Fruit fly (Drosophila melanogaster) whole organism, prepupa: ENCODE measurements around the gene NTPase.

Experiments used
- CG10631 ChIP-seq: fragments of 200-800 bp; sonication (Bioruptor generic); optimal IDR thresholded peaks from 2 replicates; lab custom pipeline; 2016; ENCODE audit warnings: missing biosample characterization, missing genetic modification characterization
- CG11294 ChIP-seq: fragments of 200-800 bp; sonication (Bioruptor generic); IDR thresholded peaks from 2 replicates; pipeline ENCODE4 v1.3.6; 2022; ENCODE audit warnings: missing biosample characterization, missing genetic modification characterization
- CG11762 ChIP-seq: fragments of 200-800 bp; sonication (Bioruptor generic); optimal IDR thresholded peaks from 3 replicates; lab custom pipeline; 2016; ENCODE audit warnings: missing biosample characterization, missing genetic modification characterization; ENCODE audit not compliant: insufficient read depth
- CG11902 ChIP-seq: fragments of 200-800 bp; sonication (Bioruptor generic); optimal IDR thresholded peaks from 3 replicates; lab custom pipeline; 2016; ENCODE audit warnings: missing biosample characterization, missing genetic modification characterization
- CG15336 ChIP-seq: fragments of 200-800 bp; sonication (Bioruptor generic); IDR thresholded peaks from 2 replicates; pipeline ENCODE4 v1.3.6; 2022; ENCODE audit warnings: missing biosample characterization, missing genetic modification characterization
- CG1621 ChIP-seq: fragments of 200-800 bp; sonication (Bioruptor generic); optimal IDR thresholded peaks from 3 replicates; lab custom pipeline; 2018; ENCODE audit warnings: missing biosample characterization, mild to moderate bottlenecking, missing genetic modification characterization
- CG16779 ChIP-seq: fragments of 200-800 bp; sonication (Bioruptor generic); optimal IDR thresholded peaks from 3 replicates; lab custom pipeline; 2017; ENCODE audit warnings: missing biosample characterization, mild to moderate bottlenecking, missing genetic modification characterization
- CG3032 ChIP-seq: fragments of 200-800 bp; optimal IDR thresholded peaks from 2 replicates; lab custom pipeline; 2019; ENCODE audit warnings: missing biosample characterization, mild to moderate bottlenecking, missing genetic modification characterization, moderate library complexity
- CG6276 ChIP-seq: fragments of 200-800 bp; sonication (Bioruptor generic); optimal IDR thresholded peaks from 2 replicates; lab custom pipeline; 2017; ENCODE audit warnings: missing biosample characterization, mild to moderate bottlenecking, missing genetic modification characterization
- CG6792 ChIP-seq: fragments of 200-800 bp; sonication (Bioruptor generic); optimal IDR thresholded peaks from 3 replicates; lab custom pipeline; 2016; ENCODE audit warnings: missing biosample characterization, missing genetic modification characterization
- CG6808 ChIP-seq: fragments of 200-800 bp; sonication (Bioruptor generic); optimal IDR thresholded peaks from 3 replicates; lab custom pipeline; 2017; ENCODE audit warnings: missing biosample characterization, missing genetic modification characterization, mild to moderate bottlenecking, moderate library complexity, missing genetic modification reagents
- CG6854 ChIP-seq: fragments of 200-800 bp; sonication (Bioruptor generic); optimal IDR thresholded peaks from 2 replicates; lab custom pipeline; 2017; ENCODE audit warnings: missing biosample characterization, mild to moderate bottlenecking, missing genetic modification characterization
- CG7368 ChIP-seq: fragments of 200-800 bp; sonication (Bioruptor generic); optimal IDR thresholded peaks from 3 replicates; lab custom pipeline; 2016; ENCODE audit warnings: missing biosample characterization, missing genetic modification characterization
- CG8119 ChIP-seq: fragments of 200-800 bp; sonication (Bioruptor generic); IDR thresholded peaks from 3 replicates; pipeline ENCODE4 v1.3.6; 2022; ENCODE audit warnings: missing biosample characterization, missing genetic modification characterization
- CG8319 ChIP-seq: fragments of 200-800 bp; sonication (Bioruptor generic); optimal IDR thresholded peaks from 3 replicates; lab custom pipeline; 2016; ENCODE audit warnings: missing biosample characterization, missing genetic modification characterization
- CG8632 ChIP-seq: fragments of 200-800 bp; sonication (Bioruptor generic); optimal IDR thresholded peaks from 3 replicates; lab custom pipeline; 2016; ENCODE audit warnings: missing biosample characterization, missing genetic modification characterization
- CG9139 ChIP-seq: fragments of 200-800 bp; sonication (Bioruptor generic); optimal IDR thresholded peaks from 3 replicates; lab custom pipeline; 2017; ENCODE audit warnings: missing biosample characterization, mild to moderate bottlenecking, missing genetic modification characterization
- Eip75B ChIP-seq: fragments of 200-800 bp; sonication (Bioruptor generic); optimal IDR thresholded peaks from 3 replicates; lab custom pipeline; 2016; ENCODE audit warnings: missing biosample characterization, missing genetic modification characterization
- Eip78C ChIP-seq: fragments of 200-800 bp; sonication (Bioruptor generic); peaks from one replicate; lab custom pipeline; 2016; ENCODE audit warnings: missing biosample characterization, missing genetic modification characterization
- Eip93F ChIP-seq: fragments of 200-800 bp; sonication (Bioruptor generic); optimal IDR thresholded peaks from 2 replicates; lab custom pipeline; 2016; ENCODE audit warnings: missing biosample characterization, mild to moderate bottlenecking, missing genetic modification characterization
- Ets21C ChIP-seq: fragments of 200-800 bp; sonication (Bioruptor generic); optimal IDR thresholded peaks from 3 replicates; lab custom pipeline; 2016; ENCODE audit warnings: missing biosample characterization, missing genetic modification characterization
- Ets96B ChIP-seq: fragments of 200-800 bp; optimal IDR thresholded peaks from 2 replicates; lab custom pipeline; 2019; ENCODE audit warnings: missing biosample characterization, mild to moderate bottlenecking, missing genetic modification characterization, moderate library complexity
- Gug ChIP-seq: fragments of 200-800 bp; sonication (Bioruptor generic); IDR thresholded peaks from 2 replicates; pipeline ENCODE4 v1.3.6; 2022; ENCODE audit warnings: missing biosample characterization, missing genetic modification characterization
- Hr38 ChIP-seq: sonication (Bioruptor generic); optimal IDR thresholded peaks from 2 replicates; lab custom pipeline; 2016; ENCODE audit warnings: missing biosample characterization, missing genetic modification characterization
- Hr39 ChIP-seq: fragments of 200-800 bp; sonication (Bioruptor generic); optimal IDR thresholded peaks from 2 replicates; lab custom pipeline; 2016; ENCODE audit warnings: missing biosample characterization, missing genetic modification characterization
- Hr4 ChIP-seq: fragments of 200-800 bp; sonication (Bioruptor generic); optimal IDR thresholded peaks from 3 replicates; lab custom pipeline; 2016; ENCODE audit warnings: missing biosample characterization, missing genetic modification characterization
- Lpt ChIP-seq: fragments of 200-800 bp; sonication (Bioruptor generic); optimal IDR thresholded peaks from 3 replicates; lab custom pipeline; 2016; ENCODE audit warnings: missing biosample characterization, missing genetic modification characterization
- Met ChIP-seq: fragments of 200-800 bp; sonication (Bioruptor generic); optimal IDR thresholded peaks from 3 replicates; lab custom pipeline; 2016; ENCODE audit warnings: missing biosample characterization, missing genetic modification characterization
- OdsH ChIP-seq: fragments of 200-800 bp; sonication (Bioruptor generic); optimal IDR thresholded peaks from 3 replicates; lab custom pipeline; 2016; ENCODE audit warnings: missing biosample characterization, missing genetic modification characterization
- Smox ChIP-seq: fragments of 200-800 bp; sonication (Bioruptor generic); optimal IDR thresholded peaks from 3 replicates; lab custom pipeline; 2016; ENCODE audit warnings: missing biosample characterization, missing genetic modification characterization
- Sox14 ChIP-seq: fragments of 200-800 bp; sonication (Bioruptor generic); optimal IDR thresholded peaks from 3 replicates; lab custom pipeline; 2016; ENCODE audit warnings: missing biosample characterization, missing genetic modification characterization
- Sox15 ChIP-seq: fragments of 200-800 bp; sonication (Bioruptor generic); optimal IDR thresholded peaks from 3 replicates; lab custom pipeline; 2016; ENCODE audit warnings: missing biosample characterization, missing genetic modification characterization
- achi ChIP-seq: fragments of 200-800 bp; sonication (Bioruptor generic); optimal IDR thresholded peaks from 3 replicates; lab custom pipeline; 2016; ENCODE audit warnings: missing biosample characterization, missing genetic modification characterization
- acj6 ChIP-seq: fragments of 200-800 bp; sonication (Bioruptor generic); optimal IDR thresholded peaks from 3 replicates; lab custom pipeline; 2016; ENCODE audit warnings: missing biosample characterization, missing genetic modification characterization
- dac ChIP-seq: fragments of 200-800 bp; sonication (Bioruptor generic); optimal IDR thresholded peaks from 2 replicates; lab custom pipeline; 2017; ENCODE audit warnings: missing biosample characterization, mild to moderate bottlenecking, missing genetic modification characterization
- dsx ChIP-seq: fragments of 200-800 bp; optimal IDR thresholded peaks from 3 replicates; lab custom pipeline; 2019; ENCODE audit warnings: missing biosample characterization, mild to moderate bottlenecking, missing genetic modification characterization, moderate library complexity; ENCODE audit not compliant: poor library complexity, severe bottlenecking
- esn ChIP-seq: fragments of 200-800 bp; sonication (Bioruptor generic); optimal IDR thresholded peaks from 2 replicates; lab custom pipeline; 2016; ENCODE audit warnings: missing biosample characterization, mild to moderate bottlenecking, missing genetic modification characterization, moderate library complexity
- fd59A ChIP-seq: fragments of 200-800 bp; sonication (Bioruptor generic); optimal IDR thresholded peaks from 2 replicates; lab custom pipeline; 2017; ENCODE audit warnings: missing biosample characterization, mild to moderate bottlenecking, missing genetic modification characterization, missing genetic modification reagents
- fd85E ChIP-seq: fragments of 200-800 bp; sonication (Bioruptor generic); optimal IDR thresholded peaks from 3 replicates; lab custom pipeline; 2016; ENCODE audit warnings: missing biosample characterization, missing genetic modification characterization
- lz ChIP-seq: fragments of 200-800 bp; sonication (Bioruptor generic); optimal IDR thresholded peaks from 3 replicates; lab custom pipeline; 2016; ENCODE audit warnings: missing biosample characterization, missing genetic modification characterization
- pdm3 ChIP-seq: fragments of 200-800 bp; sonication (Bioruptor generic); optimal IDR thresholded peaks from 3 replicates; lab custom pipeline; 2016; ENCODE audit warnings: missing biosample characterization, missing genetic modification characterization
- salr ChIP-seq, 2 experiments: fragments of 200-800 bp; sonication (Bioruptor generic); optimal IDR thresholded peaks; 3 replicates each; lab custom pipeline; 2016 to 2018; ENCODE audit warnings: missing biosample characterization in 2 of 2, missing genetic modification characterization in 2 of 2, mild to moderate bottlenecking in 1 of 2
- spab ChIP-seq: fragments of 200-800 bp; sonication (Bioruptor generic); optimal IDR thresholded peaks from 2 replicates; lab custom pipeline; 2017; ENCODE audit warnings: missing biosample characterization, mild to moderate bottlenecking, missing genetic modification characterization, missing genetic modification reagents
- ss ChIP-seq, 2 experiments: fragments of 200-800 bp; sonication (Bioruptor generic); optimal IDR thresholded peaks; 2 replicates in 1 of 2; 3 replicates in 1 of 2; lab custom pipeline; 2017 to 2018; ENCODE audit warnings: mild to moderate bottlenecking in 2 of 2, missing biosample characterization in 2 of 2, missing genetic modification characterization in 2 of 2, moderate library complexity in 1 of 2
- svp ChIP-seq: fragments of 200-800 bp; sonication (Bioruptor generic); peaks from one replicate; lab custom pipeline; 2016; ENCODE audit warnings: missing biosample characterization, missing genetic modification characterization
- topi ChIP-seq: fragments of 200-800 bp; sonication (Bioruptor generic); optimal IDR thresholded peaks from 3 replicates; lab custom pipeline; 2016; ENCODE audit warnings: missing biosample characterization, missing genetic modification characterization

Gene NTPase

dm6 chr2L:2882968-2883702 lies 2.5 kb downstream of the NTPase start (continued):
- TF ChIP-seq CG8119 (GFP tag; lab: Robert Waterston, UW) (no peak), fd59A (GFP tag; lab: Kevin White, UChicago) (no peak), CG16779 (tag; lab: Kevin White, UChicago) (no peak), CG6792 (peak; percentile 10), spab (GFP tag; lab: Kevin White, UChicago) (no peak), topi (GFP tag; lab: Kevin White, UChicago) (peak; percentile 29), acj6 (GFP tag; lab: Kevin White, UChicago) (peak; percentile 3), Hr39 (GFP tag; lab: Kevin White, UChicago) (no peak), CG8319 (GFP tag; lab: Kevin White, UChicago) (no peak), OdsH (GFP tag; lab: Kevin White, UChicago) (no peak), achi (no peak), ss (GFP tag; optimal IDR thresholded peaks at IDR 0.05; lab: Kevin White, UChicago) (peak in 1 of 2 experiments; percentile 22), Sox15 (GFP tag; lab: Kevin White, UChicago) (no peak)

- peak; percentile 29 for TF ChIP-seq CG6854 (GFP tag; lab: Kevin White, UChicago)
- TF ChIP-seq CG11762 (GFP tag; lab: Kevin White, UChicago), result peak; percentile 39
- peak; percentile 21 for TF ChIP-seq fd59A (GFP tag; lab: Kevin White, UChicago)
- no peak for TF ChIP-seq spab (GFP tag; lab: Kevin White, UChicago)
- TF ChIP-seq CG6276 (GFP tag; lab: Kevin White, UChicago), result peak; percentile 21
- TF ChIP-seq Eip78C (GFP tag; lab: Kevin White, UChicago), result peak; percentile 75
- no peak for TF ChIP-seq CG9139 (GFP tag; lab: Kevin White, UChicago)
- TF ChIP-seq dsx (GFP tag; lab: Kevin White, UChicago), result no peak
- peak; percentile 33; the same call in 1 of the 2 replicates for TF ChIP-seq CG11294 (GFP tag; lab: Robert Waterston, UW)
- peak; percentile 46 for TF ChIP-seq achi
- peak; percentile 35 for TF ChIP-seq CG6808 (GFP tag; lab: Kevin White, UChicago)
- TF ChIP-seq Eip93F (GFP tag; lab: Kevin White, UChicago), result no peak
- no peak for TF ChIP-seq Sox15 (GFP tag; lab: Kevin White, UChicago)
- TF ChIP-seq OdsH (GFP tag; lab: Kevin White, UChicago), result peak; percentile 45
- peak; percentile 77 for TF ChIP-seq Hr39 (GFP tag; lab: Kevin White, UChicago)
- TF ChIP-seq esn, result peak; percentile 65
- no peak for TF ChIP-seq CG8632 (GFP tag; lab: Kevin White, UChicago)
- TF ChIP-seq CG16779 (tag; lab: Kevin White, UChicago), result no peak
- TF ChIP-seq fd85E, result no peak
- TF ChIP-seq CG11902 (GFP tag; lab: Kevin White, UChicago), result peak; percentile 15
- peak; percentile 12 for TF ChIP-seq CG7368 (GFP tag; lab: Kevin White, UChicago)
- TF ChIP-seq Ets21C (GFP tag; lab: Kevin White, UChicago), result peak; percentile 25
- no peak for TF ChIP-seq Hr38 (GFP tag; lab: Kevin White, UChicago)
- TF ChIP-seq Sox14, result peak; percentile 57
- TF ChIP-seq Lpt, result no peak
- TF ChIP-seq CG6792, result peak; percentile 39
- peak; percentile 68 for TF ChIP-seq Smox (GFP tag; lab: Kevin White, UChicago)
- TF ChIP-seq CG3032 (tag; lab: Kevin White, UChicago), result peak; percentile 51
- TF ChIP-seq Gug (GFP tag; lab: Robert Waterston, UW), result peak; percentile 54
- TF ChIP-seq pdm3 (GFP tag; lab: Kevin White, UChicago), result peak; percentile 52
- TF ChIP-seq CG1621, result peak; percentile 34
- TF ChIP-seq CG10631, result peak; percentile 46
- peak; percentile 21 for TF ChIP-seq Ets96B (tag; lab: Kevin White, UChicago)
- peak; percentile 45 for TF ChIP-seq Hr4 (GFP tag; lab: Kevin White, UChicago)
- peak; percentile 72 for TF ChIP-seq acj6 (GFP tag; lab: Kevin White, UChicago)
- TF ChIP-seq svp (GFP tag; lab: Kevin White, UChicago), result peak; percentile 80
- TF ChIP-seq CG15336 (GFP tag; lab: Robert Waterston, UW), result peak; percentile 60
- no peak for TF ChIP-seq dac (GFP tag; lab: Kevin White, UChicago)
- TF ChIP-seq Met (GFP tag; lab: Kevin White, UChicago), result peak; percentile 63
- TF ChIP-seq Eip75B (GFP tag; lab: Kevin White, UChicago), result peak; percentile 52
- peak; percentile 71 for TF ChIP-seq CG8119 (GFP tag; lab: Robert Waterston, UW)
- peak; percentile 84 for TF ChIP-seq lz (GFP tag; lab: Kevin White, UChicago)
- TF ChIP-seq ss (GFP tag; optimal IDR thresholded peaks at IDR 0.05; lab: Kevin White, UChicago), result peak in 1 of 2 experiments; percentile 12
- TF ChIP-seq salr (GFP tag; optimal IDR thresholded peaks at IDR 0.05; lab: Kevin White, UChicago), result no peak
- TF ChIP-seq CG8319 (GFP tag; lab: Kevin White, UChicago), result peak; percentile 1
These were observed 6.8 kb downstream of the NTPase start, which contains the start of gene RabGGTb for dm6 chr2L:2878859-2879258. RabGGTb (plus strand) TSS chr2L:2879112.
